Worm (Caenorhabditis elegans) whole organism, L4 larva: Measurements from ENCODE around the gene F28D1.6.

ENCODE experiments used
- F10B5.3 ChIP-seq: sonication (generic microtip); optimal IDR thresholded peaks from 2 replicates; lab custom pipeline; 2016; ENCODE audit warnings: mild to moderate bottlenecking, missing genetic modification characterization, missing compliant biosample characterization
- F44E2.7 ChIP-seq: fragments of 200-800 bp; sonication (Bioruptor generic); IDR thresholded peaks from 2 replicates; pipeline ENCODE4 v2.1.2; 2022; ENCODE audit warnings: missing genetic modification characterization, missing compliant biosample characterization
- T26A8.4 ChIP-seq: fragments of 200-800 bp; sonication (Bioruptor generic); IDR thresholded peaks from 2 replicates; pipeline ENCODE4 v1.3.6; 2022; ENCODE audit warnings: missing genetic modification characterization, missing compliant biosample characterization
- Y75B8A.6 ChIP-seq: fragments of 200-800 bp; sonication (Bioruptor generic); IDR thresholded peaks from 2 replicates; pipeline ENCODE4 v1.3.6; 2022; ENCODE audit warnings: missing genetic modification reagents, missing genetic modification characterization, missing compliant biosample characterization
- aha-1 ChIP-seq: fragments of 150-350 bp; peaks from one replicate; lab custom pipeline; 2014; ENCODE audit warnings: missing biosample characterization, missing genetic modification characterization
- aly-2 ChIP-seq: sonication (generic microtip); optimal IDR thresholded peaks from 2 replicates; lab custom pipeline; 2018; ENCODE audit warnings: missing biosample characterization, missing genetic modification characterization
- ceh-20 ChIP-seq: fragments of 200-800 bp; sonication (Bioruptor generic); IDR thresholded peaks from 2 replicates; pipeline ENCODE4 v1.3.6; 2022; ENCODE audit warnings: missing genetic modification reagents, missing genetic modification characterization, missing compliant biosample characterization
- ceh-44 ChIP-seq: fragments of 200-800 bp; sonication (Bioruptor generic); IDR thresholded peaks from 2 replicates; pipeline ENCODE4 v1.3.6; 2022; ENCODE audit warnings: missing genetic modification reagents, missing genetic modification characterization, missing compliant biosample characterization
- ceh-62 ChIP-seq: sonication (generic microtip); optimal IDR thresholded peaks from 2 replicates; lab custom pipeline; 2017; ENCODE audit warnings: missing biosample characterization, missing genetic modification characterization
- cey-2 ChIP-seq: sonication (generic microtip); optimal IDR thresholded peaks from 3 replicates; lab custom pipeline; 2017; ENCODE audit warnings: missing genetic modification characterization, mild to moderate bottlenecking, missing compliant biosample characterization, antibody characterized with exemption, borderline replicate concordance; ENCODE audit not compliant: insufficient read depth
- daf-19 ChIP-seq: fragments of 200-800 bp; sonication (Bioruptor generic); conservative IDR thresholded peaks from 2 replicates; pipeline ENCODE4 v1.3.6; 2022; ENCODE audit warnings: missing genetic modification characterization, missing compliant biosample characterization
- dmd-9 ChIP-seq: fragments of 200-800 bp; sonication (Bioruptor generic); IDR thresholded peaks from 2 replicates; pipeline ENCODE4 v1.3.6; 2022; ENCODE audit warnings: missing genetic modification reagents, missing genetic modification characterization, missing compliant biosample characterization
- egl-43 ChIP-seq: fragments of 200-800 bp; sonication (Bioruptor generic); IDR thresholded peaks from 2 replicates; pipeline ENCODE4 v1.3.6; 2022; ENCODE audit warnings: missing genetic modification reagents, missing genetic modification characterization, missing compliant biosample characterization
- hlh-11 ChIP-seq: fragments of 200-800 bp; sonication (Bioruptor generic); optimal IDR thresholded peaks from 2 replicates; lab custom pipeline; 2018; ENCODE audit warnings: mild to moderate bottlenecking, missing genetic modification characterization, missing compliant biosample characterization
- hlh-30 ChIP-seq: sonication (generic microtip); optimal IDR thresholded peaks from 2 replicates; lab custom pipeline; 2017; ENCODE audit warnings: antibody characterized with exemption, mild to moderate bottlenecking, missing genetic modification characterization, missing compliant biosample characterization; ENCODE audit not compliant: insufficient read depth
- hmg-1.1 ChIP-seq: fragments of 200-800 bp; sonication (Bioruptor generic); IDR thresholded peaks from 2 replicates; pipeline ENCODE4 v1.3.6; 2022; ENCODE audit warnings: missing genetic modification reagents, missing genetic modification characterization, missing compliant biosample characterization
- jun-1 ChIP-seq: fragments of 150-350 bp; optimal IDR thresholded peaks from 2 replicates; lab custom pipeline; 2014; ENCODE audit warnings: missing biosample characterization, missing genetic modification reagents, missing genetic modification characterization
- lin-1 ChIP-seq: fragments of 200-800 bp; sonication (Bioruptor generic); IDR thresholded peaks from 2 replicates; pipeline ENCODE4 v1.3.6; 2022; ENCODE audit warnings: missing genetic modification reagents, missing genetic modification characterization, missing compliant biosample characterization
- lin-29 ChIP-seq: fragments of 200-800 bp; sonication (Bioruptor generic); IDR thresholded peaks from 2 replicates; pipeline ENCODE4 v1.3.6; 2022; ENCODE audit warnings: missing genetic modification reagents, missing genetic modification characterization, missing compliant biosample characterization
- madf-5 ChIP-seq, 2 experiments: fragments of 200-800 bp; sonication (Bioruptor generic); IDR thresholded peaks; 2 replicates each; pipeline ENCODE4 v1.3.6; 2022; ENCODE audit warnings: missing compliant biosample characterization in 2 of 2, missing genetic modification characterization in 2 of 2
- mdt-29 ChIP-seq: fragments of 200-800 bp; sonication (Bioruptor generic); IDR thresholded peaks from 2 replicates; pipeline ENCODE4 v1.3.6; 2022; ENCODE audit warnings: missing genetic modification reagents, missing genetic modification characterization, missing compliant biosample characterization
- mep-1 ChIP-seq: fragments of 150-350 bp; sonication (generic microtip); optimal IDR thresholded peaks from 3 replicates; lab custom pipeline; 2014; ENCODE audit warnings: missing biosample characterization, missing genetic modification characterization
- mes-2 ChIP-seq: sonication (generic microtip); optimal IDR thresholded peaks from 2 replicates; lab custom pipeline; 2016; ENCODE audit warnings: missing genotype, mild to moderate bottlenecking, missing genetic modification characterization, missing compliant biosample characterization; ENCODE audit not compliant: poor library complexity, severe bottlenecking
- nhr-10 ChIP-seq: fragments of 150-350 bp; optimal IDR thresholded peaks from 2 replicates; lab custom pipeline; 2014; ENCODE audit warnings: missing biosample characterization, missing genetic modification characterization
- nhr-11 ChIP-seq: fragments of 150-350 bp; optimal IDR thresholded peaks from 2 replicates; lab custom pipeline; 2014; ENCODE audit warnings: missing biosample characterization, missing genetic modification characterization
- nhr-28 ChIP-seq: fragments of 150-350 bp; optimal IDR thresholded peaks from 2 replicates; lab custom pipeline; 2014; ENCODE audit warnings: missing biosample characterization, missing genetic modification characterization
- nhr-41 ChIP-seq: fragments of 200-800 bp; sonication (Bioruptor generic); IDR thresholded peaks from 2 replicates; pipeline ENCODE4 v1.3.6; 2022; ENCODE audit warnings: missing genetic modification reagents, missing genetic modification characterization, missing compliant biosample characterization
- nhr-42 ChIP-seq: fragments of 200-800 bp; sonication (Bioruptor generic); IDR thresholded peaks from 2 replicates; pipeline ENCODE4 v1.3.6; 2022; ENCODE audit warnings: missing genetic modification characterization, missing compliant biosample characterization
- nhr-6 ChIP-seq: fragments of 150-350 bp; optimal IDR thresholded peaks from 2 replicates; lab custom pipeline; 2014; ENCODE audit warnings: missing biosample characterization, missing genetic modification characterization
- nhr-77 ChIP-seq: fragments of 150-350 bp; optimal IDR thresholded peaks from 2 replicates; lab custom pipeline; 2014; ENCODE audit warnings: missing biosample characterization, missing genetic modification characterization
- php-3 ChIP-seq: fragments of 200-800 bp; sonication (Bioruptor generic); IDR thresholded peaks from 2 replicates; pipeline ENCODE4 v1.3.6; 2022; ENCODE audit warnings: missing genetic modification reagents, missing genetic modification characterization, missing compliant biosample characterization
- pqm-1 ChIP-seq: sonication (generic microtip); optimal IDR thresholded peaks from 2 replicates; lab custom pipeline; 2017; ENCODE audit warnings: missing biosample characterization, missing genetic modification characterization
- saeg-2 ChIP-seq: fragments of 200-800 bp; sonication (Bioruptor generic); IDR thresholded peaks from 2 replicates; pipeline ENCODE4 v1.3.6; 2022; ENCODE audit warnings: missing genetic modification reagents, missing genetic modification characterization, missing compliant biosample characterization
- set-16 ChIP-seq: fragments of 200-800 bp; sonication (Bioruptor generic); IDR thresholded peaks from 2 replicates; pipeline ENCODE4 v1.3.6; 2022; ENCODE audit warnings: missing genetic modification reagents, missing genetic modification characterization, missing compliant biosample characterization
- snpc-1.2 ChIP-seq: fragments of 200-800 bp; sonication (Bioruptor generic); IDR thresholded peaks from 2 replicates; pipeline ENCODE4 v1.3.6; 2022; ENCODE audit warnings: missing genetic modification reagents, missing genetic modification characterization, missing compliant biosample characterization
- spr-1 ChIP-seq: sonication (generic microtip); optimal IDR thresholded peaks from 2 replicates; lab custom pipeline; 2016; ENCODE audit warnings: mild to moderate bottlenecking, missing genetic modification characterization, missing compliant biosample characterization
- spr-3 ChIP-seq: fragments of 200-800 bp; sonication (Bioruptor generic); optimal IDR thresholded peaks from 2 replicates; lab custom pipeline; 2018; ENCODE audit warnings: mild to moderate bottlenecking, missing genetic modification characterization, missing compliant biosample characterization
- tag-97 ChIP-seq: fragments of 200-800 bp; sonication (Bioruptor generic); IDR thresholded peaks from 2 replicates; pipeline ENCODE4 v1.3.6; 2022; ENCODE audit warnings: missing genetic modification characterization, missing compliant biosample characterization
- unc-62 ChIP-seq, 3 experiments: fragments of 150-350 bp in 1 of 3; sonication (generic microtip); optimal IDR thresholded peaks in 2 of 3; peaks in 1 of 3; 1 replicate in 1 of 3; 2 replicates in 2 of 3; lab custom pipeline; 2014 to 2017; ENCODE audit warnings: missing biosample characterization in 3 of 3, missing genetic modification characterization in 3 of 3, missing genetic modification reagents in 3 of 3, missing genotype in 1 of 3
- vab-7 ChIP-seq: fragments of 200-800 bp; sonication (Bioruptor generic); IDR thresholded peaks from 2 replicates; pipeline ENCODE4 v1.3.6; 2022; ENCODE audit warnings: missing genetic modification reagents, missing genetic modification characterization, missing compliant biosample characterization
- zfp-2 ChIP-seq: sonication (generic microtip); optimal IDR thresholded peaks from 2 replicates; lab custom pipeline; 2016; ENCODE audit warnings: mild to moderate bottlenecking, missing genetic modification characterization, missing compliant biosample characterization
- zip-11 ChIP-seq: fragments of 200-800 bp; sonication (Bioruptor generic); IDR thresholded peaks from 2 replicates; pipeline ENCODE4 v1.3.6; 2022; ENCODE audit warnings: missing genetic modification characterization, missing compliant biosample characterization

The F28D1.6 gene

ce11 chrIV:12427687-12428284 is 42.8 kb upstream of the F28D1.6 start:
- TF ChIP-seq F44E2.7 (GFP tag; lab: Robert Waterston, UW) (0 out of 2 replicates have a peak, but pooled peaks have one; percentile 32), Y75B8A.6 (GFP tag; lab: Robert Waterston, UW) (no peak), T26A8.4 (GFP tag; lab: Robert Waterston, UW) (peak; percentile 47; the same call in 1 of the 2 replicates), madf-5 (GFP tag; IDR thresholded peaks at IDR 0.05; lab: Robert Waterston, UW) (peak in 1 of 2 experiments; percentile 99; a peak in 2 of 4 replicates), set-16 (GFP tag; lab: Robert Waterston, UW) (peak; percentile 99), pqm-1 (no peak), lin-1 (GFP tag; lab: Robert Waterston, UW) (no peak), lin-29 (0 out of 2 replicates have a peak, but pooled peaks have one; percentile 17), php-3 (GFP tag; lab: Robert Waterston, UW) (0 out of 2 replicates have a peak, but pooled peaks have one; percentile 13), dmd-9 (GFP tag; lab: Robert Waterston, UW) (no peak), hlh-11 (tag; lab: Kevin White, UChicago) (peak; percentile 49), nhr-10 (no peak), snpc-1.2 (GFP tag; lab: Robert Waterston, UW) (0 out of 2 replicates have a peak, but pooled peaks have one; percentile 5), saeg-2 (GFP tag; lab: Robert Waterston, UW) (0 out of 2 replicates have a peak, but pooled peaks have one; percentile 36)
- TF ChIP-seq, all 104 proteins: peak for 9

- TF ChIP-seq nhr-77 (tag; lab: Kevin White, UChicago) (no peak), aha-1 (tag; lab: Kevin White, UChicago) (peak; percentile 93), F10B5.3 (tag; lab: Kevin White, UChicago) (no peak), nhr-42 (no peak), vab-7 (GFP tag; lab: Robert Waterston, UW) (0 out of 2 replicates have a peak, but pooled peaks have one; percentile 45), unc-62 (GFP tag; optimal IDR thresholded peaks at IDR 0.05 in 1 of 2; lab: Kevin White, UChicago) (peak in 1 of 2 experiments; percentile 97), unc-62 (tag; optimal IDR thresholded peaks at IDR 0.05; lab: Kevin White, UChicago) (no peak), nhr-28 (no peak), hlh-11 (tag; lab: Kevin White, UChicago) (no peak), mdt-29 (GFP tag; lab: Robert Waterston, UW) (0 out of 2 replicates have a peak, but pooled peaks have one; percentile 11), saeg-2 (GFP tag; lab: Robert Waterston, UW) (no peak), mes-2 (no peak), zfp-2 (no peak), cey-2 (no peak), mep-1 (tag; lab: Kevin White, UChicago) (peak; percentile 9), madf-5 (GFP tag; IDR thresholded peaks at IDR 0.05; lab: Robert Waterston, UW) (no peak), hlh-30 (tag; lab: Kevin White, UChicago) (peak; percentile 53), ceh-62 (tag; lab: Kevin White, UChicago) (no peak), aly-2 (tag; lab: Kevin White, UChicago) (no peak), spr-3 (no peak), daf-19 (no peak), hmg-1.1 (GFP tag; lab: Robert Waterston, UW) (no peak), spr-1 (tag; lab: Kevin White, UChicago) (no peak), ceh-20 (peak; percentile 76), zip-11 (GFP tag; lab: Robert Waterston, UW) (no peak), nhr-6 (no peak), nhr-41 (no peak), snpc-1.2 (GFP tag; lab: Robert Waterston, UW) (no peak), jun-1 (tag; lab: Kevin White, UChicago) (no peak), tag-97 (no peak), T26A8.4 (GFP tag; lab: Robert Waterston, UW) (no peak), ceh-44 (GFP tag; lab: Robert Waterston, UW) (no peak), Y75B8A.6 (GFP tag; lab: Robert Waterston, UW) (no peak), egl-43 (GFP tag; lab: Robert Waterston, UW) (no peak), nhr-11 (tag; lab: Kevin White, UChicago) (no peak)
These were observed 40.6 kb upstream of the F28D1.6 start for ce11 chrIV:12425595-12425994.
